Fruit fly (Drosophila melanogaster): ENCODE measurements around the gene CG15641.

dm6 chrX:15484451-15485032 lies 16.9 kb downstream of the CG15641 start:
- no peak for TF ChIP-seq CG34367 (tag; optimal IDR thresholded peaks at IDR 0.05)
- no peak for TF ChIP-seq CG32121 (GFP tag; IDR thresholded peaks at IDR 0.05)
- no peak for TF ChIP-seq CG15710 (tag; optimal IDR thresholded peaks at IDR 0.05)
- TF ChIP-seq Snoo (tag; optimal IDR thresholded peaks at IDR 0.05), result no peak
- no peak for TF ChIP-seq EcR (GFP tag; optimal IDR thresholded peaks at IDR 0.05)
- TF ChIP-seq Pif1B (GFP tag; optimal IDR thresholded peaks at IDR 0.05), result no peak
- TF ChIP-seq fd96Ca (GFP tag; IDR thresholded peaks at IDR 0.05), result no peak
- TF ChIP-seq Ets98B (GFP tag; IDR thresholded peaks at IDR 0.05), result no peak
- TF ChIP-seq CG4496 (GFP tag; IDR thresholded peaks at IDR 0.05), result no peak
- TF ChIP-seq CG12605 (GFP tag; IDR thresholded peaks at IDR 0.05), result no peak
- no peak for TF ChIP-seq CG8301 (tag; optimal IDR thresholded peaks at IDR 0.05)
- TF ChIP-seq CG10348 (GFP tag; IDR thresholded peaks at IDR 0.05), result no peak
- no peak for TF ChIP-seq CG8159 (tag; optimal IDR thresholded peaks at IDR 0.05)
- no peak for TF ChIP-seq rn (GFP tag; IDR thresholded peaks at IDR 0.05)
